Worm (Caenorhabditis elegans) whole organism, L3 larva: Measurements from ENCODE around the gene grd-12.

Experiments
- ceh-16 ChIP-seq: sonication (generic microtip); optimal IDR thresholded peaks from 2 replicates; lab custom pipeline; 2017; ENCODE audit warnings: missing biosample characterization, missing genetic modification characterization
- lin-39 ChIP-seq: fragments of 150-350 bp; optimal IDR thresholded peaks from 2 replicates; lab custom pipeline; 2018; ENCODE audit warnings: missing biosample characterization, missing genetic modification reagents, missing genetic modification characterization
- lsy-12 ChIP-seq: sonication (generic microtip); optimal IDR thresholded peaks from 2 replicates; lab custom pipeline; 2016; ENCODE audit warnings: mild to moderate bottlenecking, missing genetic modification characterization, missing compliant biosample characterization
- nhr-12 ChIP-seq: fragments of 150-350 bp; optimal IDR thresholded peaks from 2 replicates; lab custom pipeline; 2014; ENCODE audit warnings: missing biosample characterization, missing genetic modification characterization
- nhr-237 ChIP-seq: fragments of 150-350 bp; optimal IDR thresholded peaks from 2 replicates; lab custom pipeline; 2014; ENCODE audit warnings: missing biosample characterization, missing genetic modification characterization
- pha-4 ChIP-seq: fragments of 150-350 bp; optimal IDR thresholded peaks from 2 replicates; lab custom pipeline; 2014; ENCODE audit warnings: missing biosample characterization, missing genetic modification reagents, missing genetic modification characterization
- skn-1 ChIP-seq: fragments of 150-350 bp; optimal IDR thresholded peaks from 2 replicates; lab custom pipeline; 2014; ENCODE audit warnings: missing biosample characterization, missing genetic modification characterization

DNA sequence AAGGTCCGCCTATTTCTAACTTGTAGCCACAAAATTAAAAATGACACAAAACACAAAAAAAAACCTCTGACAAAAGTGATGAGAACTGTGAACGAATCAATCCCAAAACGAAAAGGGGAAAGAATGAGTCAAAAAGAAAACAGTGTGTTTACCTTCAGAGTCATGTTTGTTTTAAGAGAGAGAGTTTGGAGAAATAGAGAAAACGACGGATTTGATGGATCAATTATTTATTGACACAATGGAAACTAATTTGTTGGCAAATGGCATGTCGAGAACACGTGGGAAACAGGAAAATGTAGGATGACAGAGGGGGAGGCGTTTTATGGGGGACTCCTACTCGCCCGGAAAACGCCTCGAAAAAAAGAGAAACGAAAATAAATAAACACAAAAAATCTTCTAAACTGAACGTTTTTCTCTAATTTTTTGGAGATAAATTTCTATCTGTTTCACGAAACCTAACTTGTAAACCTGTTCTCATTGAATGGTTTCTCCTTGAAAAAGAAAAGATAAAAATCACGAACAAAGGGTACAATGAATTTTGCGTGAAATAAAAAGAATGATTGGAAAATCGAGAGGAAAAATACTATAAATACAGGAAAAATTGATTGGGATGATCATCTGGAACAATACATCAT lies 38.6 kb downstream of the grd-12 start:
- TF ChIP-seq skn-1 (tag; lab: Kevin White, UChicago) (no peak), pha-4 (tag; lab: Kevin White, UChicago) (peak; percentile 94), ceh-16 (tag; lab: Kevin White, UChicago) (no peak), lin-39 (tag; lab: Kevin White, UChicago) (no peak), nhr-12 (tag; lab: Kevin White, UChicago) (no peak), lsy-12 (tag; lab: Kevin White, UChicago) (no peak), nhr-237 (no peak)
